Fruit fly (Drosophila melanogaster) whole organism, embryonic: ENCODE measurements around the gene mthl12.

Source experiments
- Blimp-1 ChIP-seq: fragments of 200-800 bp; sonication (Bioruptor generic); optimal IDR thresholded peaks from 3 replicates; lab custom pipeline; 2018; ENCODE audit warnings: missing biosample characterization, missing genetic modification characterization, mild to moderate bottlenecking, moderate library complexity, missing genetic modification reagents
- CG10959 ChIP-seq: fragments of 200-800 bp; sonication (Bioruptor generic); IDR thresholded peaks from 2 replicates; pipeline ENCODE4 v1.3.6; 2022; ENCODE audit warnings: missing biosample characterization, missing genetic modification characterization
- CG12769 ChIP-seq: fragments of 200-800 bp; sonication (Bioruptor generic); optimal IDR thresholded peaks from 2 replicates; lab custom pipeline; 2019; ENCODE audit warnings: missing biosample characterization, mild to moderate bottlenecking, missing genetic modification characterization, moderate library complexity
- CG13123 ChIP-seq: fragments of 200-800 bp; sonication (Bioruptor generic); optimal IDR thresholded peaks from 2 replicates; lab custom pipeline; 2016; ENCODE audit warnings: missing biosample characterization, missing genetic modification characterization
- CG14050 ChIP-seq: fragments of 200-800 bp; sonication (Bioruptor generic); IDR thresholded peaks from 3 replicates; pipeline ENCODE4 v1.3.6; 2022; ENCODE audit warnings: missing biosample characterization, missing genetic modification characterization
- CG14667 ChIP-seq: fragments of 200-800 bp; sonication (Bioruptor generic); IDR thresholded peaks from 2 replicates; pipeline ENCODE4 v1.3.6; 2022; ENCODE audit warnings: missing biosample characterization, missing genetic modification characterization
- CG15514 ChIP-seq: fragments of 200-800 bp; sonication (Bioruptor generic); optimal IDR thresholded peaks from 3 replicates; lab custom pipeline; 2017; ENCODE audit warnings: missing biosample characterization, missing genetic modification characterization, mild to moderate bottlenecking, moderate library complexity, missing genetic modification reagents
- CG17802 ChIP-seq: fragments of 200-800 bp; sonication (Bioruptor generic); optimal IDR thresholded peaks from 2 replicates; lab custom pipeline; 2018; ENCODE audit warnings: missing biosample characterization, mild to moderate bottlenecking, missing genetic modification characterization, moderate library complexity
- CG18619 ChIP-seq: fragments of 200-800 bp; sonication (Bioruptor generic); optimal IDR thresholded peaks from 3 replicates; lab custom pipeline; 2017; ENCODE audit warnings: missing biosample characterization, mild to moderate bottlenecking, missing genetic modification characterization
- CG2678 ChIP-seq: fragments of 200-800 bp; sonication (Bioruptor generic); optimal IDR thresholded peaks from 3 replicates; lab custom pipeline; 2019; ENCODE audit warnings: missing biosample characterization, mild to moderate bottlenecking, missing genetic modification characterization, moderate library complexity
- CG31441 ChIP-seq: fragments of 200-800 bp; sonication (Bioruptor generic); IDR thresholded peaks from 2 replicates; pipeline ENCODE4 v1.3.6; 2022; ENCODE audit warnings: missing biosample characterization, missing genetic modification characterization
- CG3281 ChIP-seq: fragments of 200-800 bp; sonication (Bioruptor generic); optimal IDR thresholded peaks from 3 replicates; lab custom pipeline; 2017; ENCODE audit warnings: missing biosample characterization, mild to moderate bottlenecking, missing genetic modification characterization
- CG34376 ChIP-seq: fragments of 200-800 bp; sonication (Bioruptor generic); optimal IDR thresholded peaks from 2 replicates; lab custom pipeline; 2018; ENCODE audit warnings: missing biosample characterization, mild to moderate bottlenecking, missing genetic modification characterization
- CG3726 ChIP-seq: fragments of 200-800 bp; sonication (Bioruptor generic); IDR thresholded peaks from 3 replicates; pipeline ENCODE4, ENCODE4 v1.3.6; 2022; ENCODE audit warnings: missing biosample characterization, missing genetic modification characterization
- CG5245 ChIP-seq: fragments of 200-800 bp; sonication (Bioruptor generic); optimal IDR thresholded peaks from 3 replicates; lab custom pipeline; 2016; ENCODE audit warnings: missing biosample characterization, missing genetic modification characterization
- CG5953 ChIP-seq: fragments of 200-800 bp; sonication (Bioruptor generic); IDR thresholded peaks from 2 replicates; pipeline ENCODE4 v1.3.6; 2022; ENCODE audit warnings: missing biosample characterization, missing genetic modification characterization
- CG6654 ChIP-seq: fragments of 200-800 bp; sonication (Bioruptor generic); optimal IDR thresholded peaks from 2 replicates; lab custom pipeline; 2017; ENCODE audit warnings: missing biosample characterization, mild to moderate bottlenecking, missing genetic modification characterization
- CG6791 ChIP-seq: fragments of 200-800 bp; sonication (Bioruptor generic); IDR thresholded peaks from 3 replicates; pipeline ENCODE4 v1.3.6; 2022; ENCODE audit warnings: missing biosample characterization, missing genetic modification characterization; ENCODE audit not compliant: partially characterized antibody
- CG7745 ChIP-seq: fragments of 200-800 bp; sonication (Bioruptor generic); optimal IDR thresholded peaks from 2 replicates; lab custom pipeline; 2018; ENCODE audit warnings: missing biosample characterization, mild to moderate bottlenecking, missing genetic modification characterization, moderate library complexity
- CG7928 ChIP-seq: fragments of 200-800 bp; sonication (Bioruptor generic); optimal IDR thresholded peaks from 2 replicates; lab custom pipeline; 2017; ENCODE audit warnings: missing biosample characterization, mild to moderate bottlenecking, missing genetic modification characterization
- CG9437 ChIP-seq: fragments of 200-800 bp; sonication (Bioruptor generic); optimal IDR thresholded peaks from 2 replicates; lab custom pipeline; 2018; ENCODE audit warnings: missing biosample characterization, mild to moderate bottlenecking, missing genetic modification characterization
- Camta ChIP-seq: fragments of 200-800 bp; sonication (Bioruptor generic); optimal IDR thresholded peaks from 2 replicates; lab custom pipeline; 2016; ENCODE audit warnings: missing biosample characterization, missing genetic modification characterization
- Dad ChIP-seq: fragments of 200-800 bp; sonication (Bioruptor generic); optimal IDR thresholded peaks from 3 replicates; lab custom pipeline; 2016; ENCODE audit warnings: missing biosample characterization, missing genetic modification characterization
- Deaf1 ChIP-seq: fragments of 200-800 bp; optimal IDR thresholded peaks from 3 replicates; lab custom pipeline; 2019; ENCODE audit warnings: missing biosample characterization, mild to moderate bottlenecking, missing genetic modification characterization, moderate library complexity
- Dp ChIP-seq: fragments of 200-800 bp; sonication (Bioruptor generic); optimal IDR thresholded peaks from 2 replicates; lab custom pipeline; 2018; ENCODE audit warnings: missing biosample characterization, mild to moderate bottlenecking, missing genetic modification characterization, moderate library complexity
- Elba2 ChIP-seq: fragments of 200-800 bp; sonication (Bioruptor generic); optimal IDR thresholded peaks from 3 replicates; lab custom pipeline; 2016; ENCODE audit warnings: missing biosample characterization, missing genetic modification characterization
- HHEX ChIP-seq: fragments of 200-800 bp; sonication (Bioruptor generic); optimal IDR thresholded peaks from 3 replicates; lab custom pipeline; 2017; ENCODE audit warnings: missing biosample characterization, mild to moderate bottlenecking, missing genetic modification characterization, missing genetic modification reagents
- HLH4C ChIP-seq: fragments of 200-800 bp; sonication (Bioruptor generic); IDR thresholded peaks from 3 replicates; pipeline ENCODE4 v1.3.6; 2022; ENCODE audit warnings: missing biosample characterization, missing genetic modification characterization; ENCODE audit not compliant: partially characterized antibody
- Hmx ChIP-seq: fragments of 200-800 bp; sonication (Bioruptor generic); optimal IDR thresholded peaks from 2 replicates; lab custom pipeline; 2016; ENCODE audit warnings: missing biosample characterization, missing genetic modification characterization
- Max ChIP-seq: fragments of 200-800 bp; sonication (Bioruptor generic); optimal IDR thresholded peaks from 2 replicates; lab custom pipeline; 2016; ENCODE audit warnings: missing biosample characterization, mild to moderate bottlenecking, missing genetic modification characterization
- Sry-δ ChIP-seq: fragments of 200-800 bp; sonication (Bioruptor generic); optimal IDR thresholded peaks from 2 replicates; lab custom pipeline; 2016; ENCODE audit warnings: missing biosample characterization, missing genetic modification characterization
- TFAM ChIP-seq: fragments of 200-800 bp; sonication (Bioruptor generic); optimal IDR thresholded peaks from 2 replicates; lab custom pipeline; 2017; ENCODE audit warnings: missing biosample characterization, missing genetic modification characterization, inconsistent platforms
- ato ChIP-seq: fragments of 200-800 bp; sonication (Bioruptor generic); IDR thresholded peaks from 2 replicates; pipeline ENCODE4 v1.3.6; 2022; ENCODE audit warnings: missing biosample characterization, missing genetic modification characterization; ENCODE audit not compliant: partially characterized antibody
- ci ChIP-seq: fragments of 200-800 bp; sonication (Bioruptor generic); IDR thresholded peaks from 3 replicates; pipeline ENCODE4 v1.3.6; 2022; ENCODE audit warnings: missing biosample characterization, missing genetic modification characterization
- dm ChIP-seq: fragments of 200-800 bp; sonication (Bioruptor generic); optimal IDR thresholded peaks from 3 replicates; lab custom pipeline; 2016; ENCODE audit warnings: missing biosample characterization, missing genetic modification characterization
- ewg ChIP-seq: fragments of 200-800 bp; sonication (Bioruptor generic); optimal IDR thresholded peaks from 3 replicates; lab custom pipeline; 2017; ENCODE audit warnings: mild to moderate bottlenecking, missing biosample characterization, missing genetic modification reagents, missing genetic modification characterization
- fu2 ChIP-seq: fragments of 200-800 bp; sonication (Bioruptor generic); optimal IDR thresholded peaks from 2 replicates; lab custom pipeline; 2016; ENCODE audit warnings: missing biosample characterization, missing genetic modification characterization
- gcm2 ChIP-seq: fragments of 200-800 bp; sonication (Bioruptor generic); optimal IDR thresholded peaks from 2 replicates; lab custom pipeline; 2016; ENCODE audit warnings: missing biosample characterization, missing genetic modification characterization
- mld ChIP-seq: fragments of 200-800 bp; sonication (Bioruptor generic); IDR thresholded peaks from 3 replicates; pipeline ENCODE4 v1.3.6; 2022; ENCODE audit warnings: missing biosample characterization, missing genetic modification characterization; ENCODE audit not compliant: partially characterized antibody
- odd ChIP-seq: fragments of 200-800 bp; sonication (Bioruptor generic); optimal IDR thresholded peaks from 2 replicates; lab custom pipeline; 2017; ENCODE audit warnings: missing biosample characterization, mild to moderate bottlenecking, missing genetic modification characterization
- ranshi ChIP-seq: fragments of 200-800 bp; sonication (Bioruptor generic); IDR thresholded peaks from 2 replicates; pipeline ENCODE4 v1.3.6; 2022; ENCODE audit warnings: missing biosample characterization, missing genetic modification characterization
- repo ChIP-seq: fragments of 200-800 bp; sonication (Bioruptor generic); optimal IDR thresholded peaks from 2 replicates; lab custom pipeline; 2016; ENCODE audit warnings: missing biosample characterization, missing genetic modification characterization
- sc ChIP-seq, 3 experiments: fragments of >200 bp in 2 of 3; fragments of 200-800 bp in 1 of 3; sonication (Bioruptor generic) in 1 of 3; optimal IDR thresholded peaks; 2 replicates in 2 of 3; 3 replicates in 1 of 3; lab custom pipeline; 2017; ENCODE audit warnings: mild to moderate bottlenecking in 1 of 3, missing biosample characterization in 1 of 3, missing genetic modification characterization in 1 of 3, missing genetic modification reagents in 1 of 3
- schlank ChIP-seq: fragments of 200-800 bp; sonication (Bioruptor generic); optimal IDR thresholded peaks from 2 replicates; lab custom pipeline; 2018; ENCODE audit warnings: missing biosample characterization, mild to moderate bottlenecking, missing genetic modification characterization
- sisA ChIP-seq: fragments of 200-800 bp; sonication (Bioruptor generic); IDR thresholded peaks from 2 replicates; pipeline ENCODE4 v1.3.6; 2022; ENCODE audit warnings: missing biosample characterization, missing genetic modification characterization
- trem ChIP-seq: fragments of 200-800 bp; optimal IDR thresholded peaks from 3 replicates; lab custom pipeline; 2019; ENCODE audit warnings: missing biosample characterization, mild to moderate bottlenecking, missing genetic modification characterization, moderate library complexity
- ttk ChIP-seq: fragments of 200-800 bp; sonication (Bioruptor generic); IDR thresholded peaks from 2 replicates; pipeline ENCODE4 v2.1.2; 2022; ENCODE audit warnings: missing biosample characterization, missing genetic modification characterization
- twi ChIP-seq: fragments of 200-800 bp; optimal IDR thresholded peaks from 2 replicates; lab custom pipeline; 2019; ENCODE audit warnings: missing biosample characterization, mild to moderate bottlenecking, missing genetic modification characterization, moderate library complexity

mthl12 gene

DNA sequence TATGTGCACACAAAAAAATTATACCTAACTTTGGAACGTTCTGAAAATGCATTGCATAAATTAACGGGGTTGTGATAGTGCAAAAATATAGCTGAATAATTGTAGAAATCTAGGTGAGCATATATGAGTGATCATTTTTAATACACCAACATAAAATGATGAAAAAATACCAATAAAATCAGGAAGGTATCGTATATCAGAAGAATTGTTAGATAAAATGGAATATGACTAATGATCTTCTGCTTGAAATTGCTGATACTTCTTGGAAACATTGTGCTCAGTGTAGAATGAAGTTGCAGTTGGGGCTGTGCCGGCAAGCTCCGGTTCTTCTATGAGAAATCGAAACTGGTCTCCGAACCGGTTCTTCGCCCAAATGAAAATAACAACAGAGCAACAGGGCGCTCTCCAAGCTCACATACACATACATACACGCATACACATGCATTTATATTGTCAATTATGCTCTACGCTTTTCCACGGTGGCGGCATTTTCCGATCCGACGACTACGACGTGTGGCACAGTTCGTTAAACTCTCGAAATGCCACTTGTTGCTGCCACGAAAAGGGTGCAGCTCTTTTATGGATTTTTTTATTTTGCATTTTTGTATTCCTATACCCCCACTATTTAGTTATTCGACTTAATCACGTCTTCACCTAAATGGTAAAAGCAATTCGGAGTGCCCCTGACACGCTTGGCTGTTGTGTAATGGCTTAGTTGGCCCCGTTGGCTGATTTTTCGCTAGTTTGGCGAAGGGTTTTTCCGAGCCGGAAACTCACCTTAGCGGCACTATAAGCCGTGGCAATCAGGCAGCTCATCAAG is 47.6 kb downstream of the mthl12 start (continued):
- TF ChIP-seq CG9437 (peak; percentile 88), CG18619 (GFP tag; lab: Kevin White, UChicago) (peak; percentile 89), CG7928 (GFP tag; lab: Kevin White, UChicago) (peak; percentile 42), TFAM (GFP tag; lab: Kevin White, UChicago) (peak; percentile 53), ci (GFP tag; lab: Robert Waterston, UW) (peak; percentile 87), odd (GFP tag; lab: Kevin White, UChicago) (peak; percentile 86), Hmx (peak; percentile 32), Dad (peak; percentile 84), CG14667 (GFP tag; lab: Robert Waterston, UW) (peak; percentile 79), Elba2 (GFP tag; lab: Kevin White, UChicago) (no peak), CG5245 (GFP tag; lab: Kevin White, UChicago) (peak; percentile 61), Deaf1 (tag; lab: Kevin White, UChicago) (peak; percentile 48), CG10959 (GFP tag; lab: Robert Waterston, UW) (peak; percentile 32), schlank (peak; percentile 67), CG2678 (tag; lab: Kevin White, UChicago) (peak; percentile 94), twi (tag; lab: Kevin White, UChicago) (peak; percentile 80), sisA (peak; percentile 81), CG14050 (GFP tag; lab: Robert Waterston, UW) (peak; percentile 75), CG17802 (tag; lab: Kevin White, UChicago) (peak; percentile 69), CG3281 (peak; percentile 84), fu2 (GFP tag; lab: Kevin White, UChicago) (peak; percentile 85), Sry-δ (peak; percentile 29), gcm2 (GFP tag; lab: Kevin White, UChicago) (peak; percentile 82), trem (tag; lab: Kevin White, UChicago) (peak; percentile 88), HLH4C (GFP tag; lab: Robert Waterston, UW) (no peak), CG15514 (peak; percentile 80), ttk (GFP tag; lab: Robert Waterston, UW) (peak; percentile 83), CG7745 (tag; lab: Kevin White, UChicago) (no peak), repo (GFP tag; lab: Kevin White, UChicago) (peak; percentile 69), mld (GFP tag; lab: Robert Waterston, UW) (no peak), Blimp-1 (peak; percentile 92), CG6791 (GFP tag; lab: Robert Waterston, UW) (no peak), Dp (no peak), HHEX (peak; percentile 84), CG12769 (peak; percentile 85), CG13123 (peak; percentile 65), CG31441 (peak; percentile 90), sc (optimal IDR thresholded peaks at IDR 0.05; lab: Kevin White, UChicago) (no peak), sc (GFP tag; optimal IDR thresholded peaks at IDR 0.05; lab: Kevin White, UChicago) (peak; percentile 90), Camta (peak; percentile 89), dm (GFP tag; lab: Kevin White, UChicago) (peak; percentile 71), ewg (GFP tag; lab: Kevin White, UChicago) (peak; percentile 84), ato (no peak), CG3726 (GFP tag; lab: Robert Waterston, UW) (peak; percentile 80; the same call in 2 of the 3 replicates), ranshi (GFP tag; lab: Robert Waterston, UW) (peak; percentile 74; the same call in 1 of the 2 replicates), Max (peak; percentile 76), CG5953 (GFP tag; lab: Robert Waterston, UW) (peak; percentile 70), CG6654 (GFP tag; lab: Kevin White, UChicago) (peak; percentile 70), CG34376 (GFP tag; lab: Kevin White, UChicago) (no peak)
